Fruit fly (Drosophila melanogaster) whole organism, embryonic: ENCODE results near the gene stck.

Experiments used
- Aef1 ChIP-seq: fragments of 200-800 bp; sonication (Bioruptor generic); IDR thresholded peaks from 3 replicates; pipeline ENCODE4 v1.3.6; 2022; ENCODE audit warnings: missing biosample characterization, missing genetic modification characterization
- BEAF-32 ChIP-seq: fragments of 200-800 bp; sonication (Bioruptor generic); optimal IDR thresholded peaks from 3 replicates; lab custom pipeline; 2017; ENCODE audit warnings: missing biosample characterization, missing genetic modification characterization, mild to moderate bottlenecking, moderate library complexity, missing genetic modification reagents
- CG1024 ChIP-seq: fragments of 200-800 bp; sonication (Bioruptor generic); IDR thresholded peaks from 2 replicates; pipeline ENCODE4 v1.3.6; 2022; ENCODE audit warnings: missing biosample characterization, missing genetic modification characterization
- CG10267 ChIP-seq: fragments of 200-800 bp; sonication (Bioruptor generic); optimal IDR thresholded peaks from 2 replicates; lab custom pipeline; 2018; ENCODE audit warnings: missing biosample characterization, mild to moderate bottlenecking, missing genetic modification characterization, moderate library complexity
- CG10366 ChIP-seq: fragments of 200-800 bp; sonication (Bioruptor generic); IDR thresholded peaks from 2 replicates; pipeline ENCODE4 v1.3.6; 2022; ENCODE audit warnings: missing biosample characterization, missing genetic modification characterization
- CG10959 ChIP-seq: fragments of 200-800 bp; sonication (Bioruptor generic); IDR thresholded peaks from 2 replicates; pipeline ENCODE4 v1.3.6; 2022; ENCODE audit warnings: missing biosample characterization, missing genetic modification characterization
- CG10979 ChIP-seq: fragments of 200-800 bp; sonication (Bioruptor generic); optimal IDR thresholded peaks from 2 replicates; lab custom pipeline; 2018; ENCODE audit warnings: missing biosample characterization, mild to moderate bottlenecking, missing genetic modification characterization, moderate library complexity
- CG12219 ChIP-seq: fragments of 200-800 bp; sonication (Bioruptor generic); optimal IDR thresholded peaks from 3 replicates; lab custom pipeline; 2018; ENCODE audit warnings: missing biosample characterization, mild to moderate bottlenecking, missing genetic modification characterization
- CG12391 ChIP-seq: fragments of 200-800 bp; sonication (Bioruptor generic); optimal IDR thresholded peaks from 3 replicates; lab custom pipeline; 2018; ENCODE audit warnings: missing biosample characterization, mild to moderate bottlenecking, missing genetic modification characterization, moderate library complexity
- CG14667 ChIP-seq: fragments of 200-800 bp; sonication (Bioruptor generic); IDR thresholded peaks from 2 replicates; pipeline ENCODE4 v1.3.6; 2022; ENCODE audit warnings: missing biosample characterization, missing genetic modification characterization
- CG15269 ChIP-seq: fragments of 200-800 bp; sonication (Bioruptor generic); optimal IDR thresholded peaks from 2 replicates; lab custom pipeline; 2018; ENCODE audit warnings: missing biosample characterization, mild to moderate bottlenecking, missing genetic modification characterization, moderate library complexity
- CG1602 ChIP-seq: fragments of 200-800 bp; sonication (Bioruptor generic); optimal IDR thresholded peaks from 3 replicates; lab custom pipeline; 2016; ENCODE audit warnings: missing biosample characterization, missing genetic modification characterization
- CG2199 ChIP-seq: fragments of 200-800 bp; sonication (Bioruptor generic); IDR thresholded peaks from 3 replicates; pipeline ENCODE4 v1.3.6; 2022; ENCODE audit warnings: missing biosample characterization, missing genetic modification characterization
- CG30020 ChIP-seq: fragments of 200-800 bp; optimal IDR thresholded peaks from 2 replicates; lab custom pipeline; 2019; ENCODE audit warnings: missing biosample characterization, mild to moderate bottlenecking, missing genetic modification characterization, moderate library complexity
- CG7745 ChIP-seq: fragments of 200-800 bp; sonication (Bioruptor generic); optimal IDR thresholded peaks from 2 replicates; lab custom pipeline; 2018; ENCODE audit warnings: missing biosample characterization, mild to moderate bottlenecking, missing genetic modification characterization, moderate library complexity
- CG7839 ChIP-seq: fragments of 200-800 bp; sonication (Bioruptor generic); optimal IDR thresholded peaks from 3 replicates; lab custom pipeline; 2018; ENCODE audit warnings: missing biosample characterization, mild to moderate bottlenecking, missing genetic modification characterization, moderate library complexity
- CG8478 ChIP-seq: fragments of >200 bp; optimal IDR thresholded peaks from 2 replicates; lab custom pipeline; 2018
- CG9797 ChIP-seq: fragments of 200-800 bp; sonication (Bioruptor generic); optimal IDR thresholded peaks from 3 replicates; lab custom pipeline; 2018; ENCODE audit warnings: missing biosample characterization, mild to moderate bottlenecking, missing genetic modification characterization
- CG9817 ChIP-seq: fragments of 200-800 bp; sonication (Bioruptor generic); optimal IDR thresholded peaks from 2 replicates; lab custom pipeline; 2018; ENCODE audit warnings: missing biosample characterization, mild to moderate bottlenecking, missing genetic modification characterization, moderate library complexity
- CoRest ChIP-seq: fragments of 200-800 bp; sonication (Bioruptor generic); optimal IDR thresholded peaks from 3 replicates; lab custom pipeline; 2018; ENCODE audit warnings: missing biosample characterization, mild to moderate bottlenecking, missing genetic modification characterization, moderate library complexity
- Dll ChIP-seq: fragments of 200-800 bp; sonication (Bioruptor generic); IDR thresholded peaks from 4 replicates; pipeline ENCODE4 v1.3.6; 2022; ENCODE audit warnings: missing biosample characterization, missing genetic modification characterization; ENCODE audit not compliant: partially characterized antibody
- Eip74EF ChIP-seq, 2 experiments: fragments of 200-800 bp in 1 of 2; fragments of >200 bp in 1 of 2; sonication (Bioruptor generic) in 1 of 2; optimal IDR thresholded peaks; 2 replicates each; lab custom pipeline; 2017 to 2019; ENCODE audit warnings: missing biosample characterization in 2 of 2, missing genetic modification characterization in 2 of 2, mild to moderate bottlenecking in 1 of 2, moderate library complexity in 1 of 2
- Ets65A ChIP-seq: fragments of 200-800 bp; sonication (Bioruptor generic); peaks from one replicate; lab custom pipeline; 2016; ENCODE audit warnings: missing biosample characterization, missing genetic modification characterization
- Ets97D ChIP-seq: fragments of 200-800 bp; sonication (Bioruptor generic); optimal IDR thresholded peaks from 3 replicates; lab custom pipeline; 2016; ENCODE audit warnings: missing biosample characterization, missing genetic modification characterization
- Hr3 ChIP-seq: fragments of 200-800 bp; sonication (Bioruptor generic); optimal IDR thresholded peaks from 3 replicates; lab custom pipeline; 2016; ENCODE audit warnings: missing biosample characterization, missing genetic modification characterization
- Max ChIP-seq: fragments of 200-800 bp; sonication (Bioruptor generic); optimal IDR thresholded peaks from 2 replicates; lab custom pipeline; 2016; ENCODE audit warnings: missing biosample characterization, mild to moderate bottlenecking, missing genetic modification characterization
- Med ChIP-seq: fragments of 200-800 bp; sonication (Bioruptor generic); peaks from one replicate; lab custom pipeline; 2016; ENCODE audit warnings: missing biosample characterization, missing genetic modification characterization, mild to moderate bottlenecking, inconsistent platforms, moderate library complexity
- NFAT ChIP-seq: fragments of 200-800 bp; sonication (Bioruptor generic); IDR thresholded peaks from 2 replicates; pipeline ENCODE4 v1.3.6; 2022; ENCODE audit warnings: missing biosample characterization, missing genetic modification characterization
- Rfx ChIP-seq: fragments of 200-800 bp; sonication (Bioruptor generic); IDR thresholded peaks from 2 replicates; pipeline ENCODE4 v1.3.6; 2022; ENCODE audit warnings: missing biosample characterization, missing genetic modification characterization
- Sin3A ChIP-seq: fragments of >200 bp; optimal IDR thresholded peaks from 2 replicates; lab custom pipeline; 2018
- Ssrp ChIP-seq: fragments of 200-800 bp; sonication (Bioruptor generic); optimal IDR thresholded peaks from 2 replicates; lab custom pipeline; 2018; ENCODE audit warnings: missing biosample characterization, mild to moderate bottlenecking, missing genetic modification characterization, moderate library complexity
- Xbp1 ChIP-seq: fragments of 200-800 bp; sonication (Bioruptor generic); optimal IDR thresholded peaks from 3 replicates; lab custom pipeline; 2016; ENCODE audit warnings: missing biosample characterization, mild to moderate bottlenecking, missing genetic modification characterization
- crp ChIP-seq, 2 experiments: fragments of 200-800 bp; sonication (Bioruptor generic); optimal IDR thresholded peaks; 2 replicates in 1 of 2; 3 replicates in 1 of 2; lab custom pipeline; 2017; ENCODE audit warnings: missing biosample characterization in 2 of 2, missing genetic modification characterization in 2 of 2, mild to moderate bottlenecking in 1 of 2, moderate library complexity in 1 of 2
- dpn ChIP-seq, 2 experiments: fragments of 200-800 bp; sonication (Bioruptor generic); optimal IDR thresholded peaks; 3 replicates each; lab custom pipeline; 2016; ENCODE audit warnings: missing biosample characterization in 2 of 2, missing genetic modification characterization in 2 of 2
- ewg ChIP-seq: fragments of 200-800 bp; sonication (Bioruptor generic); optimal IDR thresholded peaks from 3 replicates; lab custom pipeline; 2017; ENCODE audit warnings: mild to moderate bottlenecking, missing biosample characterization, missing genetic modification reagents, missing genetic modification characterization
- gcm ChIP-seq: fragments of 200-800 bp; sonication (Bioruptor generic); optimal IDR thresholded peaks from 2 replicates; lab custom pipeline; 2019; ENCODE audit warnings: missing biosample characterization, mild to moderate bottlenecking, missing genetic modification characterization, moderate library complexity
- lola ChIP-seq, 3 experiments: fragments of >200 bp in 2 of 3; fragments of 200-800 bp in 1 of 3; sonication (Bioruptor generic) in 1 of 3; optimal IDR thresholded peaks; 2 replicates each; lab custom pipeline; 2017 to 2019; ENCODE audit warnings: missing biosample characterization in 3 of 3, missing genetic modification characterization in 3 of 3, mild to moderate bottlenecking in 1 of 3, moderate library complexity in 1 of 3
- luna ChIP-seq: fragments of 200-800 bp; sonication (Bioruptor generic); optimal IDR thresholded peaks from 2 replicates; lab custom pipeline; 2016; ENCODE audit warnings: missing biosample characterization, missing genetic modification characterization
- nmo ChIP-seq: fragments of 200-800 bp; sonication (Bioruptor generic); optimal IDR thresholded peaks from 2 replicates; lab custom pipeline; 2018; ENCODE audit warnings: missing biosample characterization, mild to moderate bottlenecking, missing genetic modification characterization, moderate library complexity
- oc ChIP-seq: fragments of 200-800 bp; sonication (Bioruptor generic); optimal IDR thresholded peaks from 2 replicates; lab custom pipeline; 2018; ENCODE audit warnings: missing biosample characterization, mild to moderate bottlenecking, missing genetic modification characterization, moderate library complexity
- otp ChIP-seq: fragments of 200-800 bp; sonication (Bioruptor generic); IDR thresholded peaks from 3 replicates; pipeline ENCODE4, ENCODE4 v1.3.6; 2022; ENCODE audit warnings: missing biosample characterization, missing genetic modification characterization
- pan ChIP-seq, 4 experiments: fragments of >200 bp in 3 of 4; fragments of 200-800 bp in 1 of 4; sonication (Bioruptor generic) in 1 of 4; optimal IDR thresholded peaks in 3 of 4; IDR thresholded peaks in 1 of 4; 2 replicates each; pipeline versions ENCODE4 v1.3.6 to Lab custom; 2017 to 2022; ENCODE audit warnings: missing biosample characterization in 2 of 4, missing genetic modification characterization in 2 of 4, mixed read lengths in 1 of 4
- prd ChIP-seq, 3 experiments: fragments of >200 bp in 2 of 3; fragments of 200-800 bp in 1 of 3; sonication (Bioruptor generic) in 1 of 3; optimal IDR thresholded peaks in 2 of 3; IDR thresholded peaks in 1 of 3; 2 replicates in 2 of 3; 3 replicates in 1 of 3; pipeline versions ENCODE4 v1.3.6 to Lab custom; 2017 to 2022; ENCODE audit warnings: missing biosample characterization in 1 of 3, missing genetic modification characterization in 1 of 3
- pzg ChIP-seq: fragments of 200-800 bp; sonication (Bioruptor generic); optimal IDR thresholded peaks from 3 replicates; lab custom pipeline; 2018; ENCODE audit warnings: missing biosample characterization, mild to moderate bottlenecking, missing genetic modification characterization, moderate library complexity
- trem ChIP-seq: fragments of 200-800 bp; optimal IDR thresholded peaks from 3 replicates; lab custom pipeline; 2019; ENCODE audit warnings: missing biosample characterization, mild to moderate bottlenecking, missing genetic modification characterization, moderate library complexity
- tup ChIP-seq: fragments of 200-800 bp; sonication (Bioruptor generic); optimal IDR thresholded peaks from 2 replicates; lab custom pipeline; 2016; ENCODE audit warnings: missing biosample characterization, mild to moderate bottlenecking, missing genetic modification characterization, moderate library complexity
- vvl ChIP-seq: fragments of 200-800 bp; sonication (Bioruptor generic); IDR thresholded peaks from 2 replicates; pipeline ENCODE4 v1.3.6; 2022; ENCODE audit warnings: missing biosample characterization, missing genetic modification characterization
- zfh1 ChIP-seq: fragments of 200-800 bp; sonication (Bioruptor generic); IDR thresholded peaks from 3 replicates; pipeline ENCODE4 v1.3.6; 2022; ENCODE audit warnings: missing biosample characterization, missing genetic modification characterization

stck gene

DNA sequence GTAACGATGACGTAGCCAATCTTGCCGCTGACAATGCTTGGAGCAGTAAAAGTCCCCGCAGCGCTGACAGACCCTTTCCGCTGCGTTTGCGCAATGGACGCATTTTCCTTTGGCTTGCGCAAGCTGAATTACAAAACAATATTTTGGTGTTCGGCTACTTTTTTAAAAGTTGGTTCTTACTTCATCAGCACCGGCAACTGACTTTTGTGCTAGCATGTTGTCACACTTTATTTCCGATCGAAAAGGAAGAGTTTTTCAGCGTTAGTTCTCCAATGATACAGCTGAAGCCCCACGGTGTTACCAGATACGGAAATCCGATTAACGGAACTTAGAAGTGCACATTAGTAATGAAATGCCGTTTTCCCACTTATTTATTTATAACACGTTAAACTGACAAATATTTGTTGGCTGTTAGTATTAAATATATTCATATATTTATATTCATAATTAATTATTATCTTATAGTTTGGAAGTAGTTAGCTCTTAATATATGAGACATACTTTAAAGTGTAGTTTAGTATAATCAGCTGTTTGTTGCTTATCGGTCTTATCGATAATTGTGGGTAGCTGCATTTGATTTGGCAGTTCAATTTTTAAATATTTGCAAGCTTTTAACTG, 5.6 kb downstream of the stck start, which contains the start of the genes Veneno and CG7963 (continued):
- TF ChIP-seq Hr3 (peak; percentile 17), Aef1 (GFP tag; lab: Robert Waterston, UW) (no peak), trem (tag; lab: Kevin White, UChicago) (peak; percentile 83), CG10366 (GFP tag; lab: Robert Waterston, UW) (no peak), Ssrp (tag; lab: Kevin White, UChicago) (peak; percentile 36), Xbp1 (GFP tag; lab: Kevin White, UChicago) (peak; percentile 24), oc (tag; lab: Kevin White, UChicago) (no peak), CG1602 (GFP tag; lab: Kevin White, UChicago) (peak; percentile 20), Eip74EF (GFP tag; optimal IDR thresholded peaks at IDR 0.05; lab: Kevin White, UChicago) (peak in 1 of 2 experiments; percentile 6), Sin3A (lab: Kevin White, UChicago) (no peak), zfh1 (no peak), CG2199 (no peak), CG9797 (GFP tag; lab: Kevin White, UChicago) (peak; percentile 65), Ets65A (peak; percentile 46), CG14667 (no peak), CG8478 (lab: Kevin White, UChicago) (no peak), CG7839 (tag; lab: Kevin White, UChicago) (peak; percentile 57), Rfx (peak; percentile 47), otp (no peak), pan (optimal IDR thresholded peaks at IDR 0.05; lab: Kevin White, UChicago) (no peak), pan (GFP tag; optimal IDR thresholded peaks at IDR 0.05 in 1 of 2, IDR thresholded peaks at IDR 0.05 in 1 of 2) (peak in 1 of 2 experiments; percentile 15), CG12391 (tag; lab: Kevin White, UChicago) (peak; percentile 67), CG7745 (tag; lab: Kevin White, UChicago) (no peak), Max (peak; percentile 6), vvl (GFP tag; lab: Robert Waterston, UW) (0 out of 2 replicates have a peak, but pooled peaks have one; percentile 22), lola (GFP tag; optimal IDR thresholded peaks at IDR 0.05; lab: Kevin White, UChicago) (peak in 2 of 3 experiments; percentile 19 to 79), luna (GFP tag; lab: Kevin White, UChicago) (no peak), CG15269 (tag; lab: Kevin White, UChicago) (no peak), dpn (GFP tag; optimal IDR thresholded peaks at IDR 0.05; lab: Kevin White, UChicago) (peak in 1 of 2 experiments; percentile 39), Ets97D (GFP tag; lab: Kevin White, UChicago) (peak; percentile 27), CoRest (tag; lab: Kevin White, UChicago) (peak; percentile 61), Dll (GFP tag; lab: Robert Waterston, UW) (peak; percentile 35; the same call in 1 of the 4 replicates), tup (GFP tag; lab: Kevin White, UChicago) (no peak), prd (optimal IDR thresholded peaks at IDR 0.05; lab: Kevin White, UChicago) (no peak), prd (GFP tag; IDR thresholded peaks at IDR 0.05; lab: Robert Waterston, UW) (peak; percentile 26; the same call in 1 of the 3 replicates), CG12219 (GFP tag; lab: Kevin White, UChicago) (no peak), Med (GFP tag; lab: Kevin White, UChicago) (peak; percentile 24), crp (GFP tag; optimal IDR thresholded peaks at IDR 0.05; lab: Kevin White, UChicago) (peak; percentile 25 to 87), ewg (GFP tag; lab: Kevin White, UChicago) (peak; percentile 86), BEAF-32 (peak; percentile 38), CG30020 (tag; lab: Kevin White, UChicago) (peak; percentile 93), CG10267 (tag; lab: Kevin White, UChicago) (peak; percentile 57), nmo (GFP tag; lab: Kevin White, UChicago) (peak; percentile 71), CG10979 (tag; lab: Kevin White, UChicago) (peak; percentile 28), CG10959 (GFP tag; lab: Robert Waterston, UW) (no peak), NFAT (GFP tag; lab: Robert Waterston, UW) (no peak), CG9817 (tag; lab: Kevin White, UChicago) (peak; percentile 19), CG1024 (GFP tag; lab: Robert Waterston, UW) (peak; percentile 40), gcm (GFP tag; lab: Kevin White, UChicago) (peak; percentile 6), pzg (GFP tag; lab: Kevin White, UChicago) (peak; percentile 60)
